Worm (Caenorhabditis elegans) whole organism, midembryonic: ENCODE results near the gene tir-1.
"Not testable (repeated sequence)": the region's sequence is repeated elsewhere in the genome, so short reads cannot be mapped to it uniquely, and the experiment has no call there.

Experiments
- klf-2 ChIP-seq: fragments of 200-800 bp; sonication (Bioruptor generic); conservative IDR thresholded peaks from 2 replicates; pipeline ENCODE4 v1.3.6; 2022; ENCODE audit warnings: missing genetic modification reagents, missing genetic modification characterization, missing compliant biosample characterization
- med-1 ChIP-seq: sonication (generic microtip); optimal IDR thresholded peaks from 2 replicates; lab custom pipeline; 2017; ENCODE audit warnings: missing genetic modification characterization, mild to moderate bottlenecking, missing compliant biosample characterization, antibody characterized with exemption, missing genetic modification reagents; ENCODE audit not compliant: insufficient read depth
- ref-1 ChIP-seq: fragments of 200-800 bp; sonication (Bioruptor generic); conservative IDR thresholded peaks from 2 replicates; pipeline ENCODE4 v1.3.6; 2022; ENCODE audit warnings: missing genetic modification reagents, missing genetic modification characterization, missing compliant biosample characterization
- tab-1 ChIP-seq: fragments of 200-800 bp; sonication (Bioruptor generic); IDR thresholded peaks from 2 replicates; pipeline ENCODE4 v1.3.6; 2022; ENCODE audit warnings: missing genetic modification characterization, missing compliant biosample characterization

DNA sequence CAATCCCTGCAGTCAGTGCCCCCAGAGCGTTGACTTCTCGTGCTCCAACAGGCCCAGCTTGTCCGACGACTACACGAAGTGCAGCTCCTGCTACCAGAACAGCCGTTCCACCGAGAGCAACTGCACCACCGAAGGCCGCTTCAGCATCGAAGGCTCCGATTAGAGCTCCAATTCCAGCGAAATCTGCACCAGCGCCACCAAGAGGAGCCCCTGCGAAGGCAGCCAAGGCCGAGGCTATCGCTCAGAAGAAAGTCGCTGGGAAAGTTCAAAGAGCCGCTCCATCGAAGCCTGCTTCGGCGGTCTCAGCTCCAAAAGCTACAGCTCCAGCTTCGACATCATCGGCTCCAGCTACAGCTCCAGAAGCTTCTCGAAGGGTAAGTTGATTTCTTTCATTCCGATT, 55.7 kb downstream of the tir-1 start:
- TF ChIP-seq med-1 (GFP tag; lab: Kevin White, UChicago); tab-1 (GFP tag; lab: Robert Waterston, UW); ref-1 (GFP tag; lab: Robert Waterston, UW); klf-2 (GFP tag; lab: Robert Waterston, UW): not testable (repeated sequence)
